Fruit fly (Drosophila melanogaster): ENCODE results near the gene Sfp24Bb.
A peak's percentile ranks its signal among the peaks of the same experiment; 100 is the strongest.

Gene Sfp24Bb

dm6 chr2L:3628819-3629218 is 40.8 kb downstream of the Sfp24Bb start (continued):
- peak; percentile 78 for TF ChIP-seq nerfin-1 (tag; optimal IDR thresholded peaks at IDR 0.05)
- no peak for TF ChIP-seq tll (GFP tag; optimal IDR thresholded peaks at IDR 0.05)
- peak; percentile 89 for TF ChIP-seq PHDP (tag; optimal IDR thresholded peaks at IDR 0.05)
- TF ChIP-seq Nf-YB (GFP tag; optimal IDR thresholded peaks at IDR 0.05): no peak
- TF ChIP-seq CHES-1-like (GFP tag; optimal IDR thresholded peaks at IDR 0.05): peak; percentile 93
- TF ChIP-seq CG4360 (GFP tag; IDR thresholded peaks at IDR 0.05): peak; percentile 66
- peak; percentile 45 for TF ChIP-seq salm (tag; optimal IDR thresholded peaks at IDR 0.05)
- TF ChIP-seq cg (GFP tag; optimal IDR thresholded peaks at IDR 0.05): no peak
- peak; percentile 69 for TF ChIP-seq twi (tag; optimal IDR thresholded peaks at IDR 0.05)
- peak; percentile 86 for TF ChIP-seq Med (GFP tag)
- TF ChIP-seq CG8924 (tag; optimal IDR thresholded peaks at IDR 0.05): peak; percentile 84
- TF ChIP-seq mld (GFP tag; IDR thresholded peaks at IDR 0.05; ENCODE audit: partially characterized antibody): no peak
- peak; percentile 95 for TF ChIP-seq CG8290 (GFP tag; optimal IDR thresholded peaks at IDR 0.05)
- TF ChIP-seq CG8290 (tag; optimal IDR thresholded peaks at IDR 0.05): peak in 1 of 2 experiments; percentile 36
- peak; percentile 89 for TF ChIP-seq ci (GFP tag; IDR thresholded peaks at IDR 0.05)
- peak; percentile 85 for TF ChIP-seq sqz (GFP tag; optimal IDR thresholded peaks at IDR 0.05)
- TF ChIP-seq CG2875 (GFP tag; optimal IDR thresholded peaks at IDR 0.05): peak; percentile 81
- TF ChIP-seq h (optimal IDR thresholded peaks at IDR 0.05): no peak
- TF ChIP-seq maf-S (GFP tag; optimal IDR thresholded peaks at IDR 0.05): peak; percentile 80
- no peak for TF ChIP-seq gcm2 (GFP tag; optimal IDR thresholded peaks at IDR 0.05)
- TF ChIP-seq cas (GFP tag; IDR thresholded peaks at IDR 0.05): no peak; the same call in 1 of the 2 replicates
- TF ChIP-seq CG14441 (GFP tag; IDR thresholded peaks at IDR 0.05): peak; percentile 41; the same call in 1 of the 2 replicates
- peak; percentile 73 for TF ChIP-seq slp2 (GFP tag; optimal IDR thresholded peaks at IDR 0.05)
- TF ChIP-seq CG2120 (GFP tag; optimal IDR thresholded peaks at IDR 0.05): peak; percentile 67
- TF ChIP-seq CG15479 (GFP tag; optimal IDR thresholded peaks at IDR 0.05): peak; percentile 60
- TF ChIP-seq Hand (GFP tag; optimal IDR thresholded peaks at IDR 0.05): peak; percentile 74
- TF ChIP-seq CG17328 (GFP tag; IDR thresholded peaks at IDR 0.05): peak; percentile 63
- TF ChIP-seq nerfin-2 (GFP tag; IDR thresholded peaks at IDR 0.05; ENCODE audit: partially characterized antibody): no peak
- TF ChIP-seq CG17568 (GFP tag; optimal IDR thresholded peaks at IDR 0.05): peak; percentile 78
- TF ChIP-seq mirr (GFP tag; optimal IDR thresholded peaks at IDR 0.05): peak; percentile 97
- TF ChIP-seq onecut (GFP tag; IDR thresholded peaks at IDR 0.05): no peak
- TF ChIP-seq pros (GFP tag; optimal IDR thresholded peaks at IDR 0.05): no peak
- TF ChIP-seq H2.0 (GFP tag; IDR thresholded peaks at IDR 0.05): no peak
- peak; percentile 74 for TF ChIP-seq wek (GFP tag; optimal IDR thresholded peaks at IDR 0.05)
- peak; percentile 83 for TF ChIP-seq Six4 (GFP tag; optimal IDR thresholded peaks at IDR 0.05)
- peak; percentile 52 for TF ChIP-seq fu2 (GFP tag; optimal IDR thresholded peaks at IDR 0.05)
- no peak for TF ChIP-seq sr (GFP tag; IDR thresholded peaks at IDR 0.05)
- TF ChIP-seq CG6791 (GFP tag; IDR thresholded peaks at IDR 0.05; ENCODE audit: partially characterized antibody): no peak
- TF ChIP-seq trem (tag; optimal IDR thresholded peaks at IDR 0.05): peak; percentile 73
- no peak for TF ChIP-seq pan (optimal IDR thresholded peaks at IDR 0.05)
- peak in 1 of 2 experiments; percentile 77 for TF ChIP-seq pan (GFP tag; optimal IDR thresholded peaks at IDR 0.05 in 1 of 2, IDR thresholded peaks at IDR 0.05 in 1 of 2)
- TF ChIP-seq Mrtf (GFP tag; IDR thresholded peaks at IDR 0.05): peak; percentile 39; the same call in 1 of the 3 replicates
- TF ChIP-seq CG15011 (GFP tag; optimal IDR thresholded peaks at IDR 0.05): peak; percentile 89
- no peak for TF ChIP-seq yki (optimal IDR thresholded peaks at IDR 0.05)
- TF ChIP-seq Ptx1 (GFP tag; IDR thresholded peaks at IDR 0.05): 0 out of 2 replicates have a peak, but pooled peaks have one; percentile 18
- peak; percentile 8 for TF ChIP-seq HLH54F (GFP tag; optimal IDR thresholded peaks at IDR 0.05)
- TF ChIP-seq D19A (tag; optimal IDR thresholded peaks at IDR 0.05): no peak
- no peak for TF ChIP-seq Optix (GFP tag; IDR thresholded peaks at IDR 0.05)
- peak; percentile 84 for TF ChIP-seq Hey (tag; optimal IDR thresholded peaks at IDR 0.05)
- TF ChIP-seq lbe (GFP tag; optimal IDR thresholded peaks at IDR 0.05): no peak
- peak; percentile 57 for TF ChIP-seq gsb (GFP tag; IDR thresholded peaks at IDR 0.05)
- peak; percentile 83 for TF ChIP-seq Awh (GFP tag; IDR thresholded peaks at IDR 0.05)

Data from whole organism, embryonic.